Worm (Caenorhabditis elegans) whole organism, early embryonic: Measurements from ENCODE around the gene atg-2.

Experiments
- F13C5.2 ChIP-seq: sonication (generic microtip); optimal IDR thresholded peaks from 2 replicates; lab custom pipeline; 2017; ENCODE audit warnings: mild to moderate bottlenecking, missing genetic modification characterization, inconsistent platforms, missing compliant biosample characterization
- ama-1 ChIP-seq: fragments of 150-350 bp; optimal IDR thresholded peaks from 2 replicates; lab custom pipeline; 2014
- ets-7 ChIP-seq: sonication (generic microtip); optimal IDR thresholded peaks from 2 replicates; lab custom pipeline; 2016; ENCODE audit warnings: missing genotype, missing genetic modification characterization, missing compliant biosample characterization
- flt-1 ChIP-seq: fragments of 200-800 bp; sonication (Bioruptor generic); IDR thresholded peaks from 2 replicates; pipeline ENCODE4 v1.3.6; 2022; ENCODE audit warnings: missing genetic modification characterization, missing compliant biosample characterization
- hmbx-1 ChIP-seq: sonication (generic microtip); optimal IDR thresholded peaks from 2 replicates; lab custom pipeline; 2016; ENCODE audit warnings: mild to moderate bottlenecking, missing genetic modification characterization, missing compliant biosample characterization
- hnd-1 ChIP-seq: sonication (generic microtip); optimal IDR thresholded peaks from 2 replicates; lab custom pipeline; 2016; ENCODE audit warnings: missing genetic modification characterization, missing compliant biosample characterization
- pes-1 ChIP-seq: fragments of 200-800 bp; sonication (Bioruptor generic); IDR thresholded peaks from 2 replicates; pipeline ENCODE4 v1.3.6; 2022; ENCODE audit warnings: missing genetic modification reagents, missing genetic modification characterization, missing compliant biosample characterization
- scrt-1 ChIP-seq: fragments of 200-800 bp; sonication (Bioruptor generic); IDR thresholded peaks from 2 replicates; pipeline ENCODE4 v1.3.6; 2022; ENCODE audit warnings: missing genetic modification characterization, missing compliant biosample characterization
- tbx-11 ChIP-seq: fragments of 200-800 bp; sonication (Bioruptor generic); IDR thresholded peaks from 2 replicates; pipeline ENCODE4 v1.3.6; 2022; ENCODE audit warnings: missing genetic modification characterization, missing compliant biosample characterization
- tra-4 ChIP-seq: sonication (generic microtip); optimal IDR thresholded peaks from 2 replicates; lab custom pipeline; 2017; ENCODE audit warnings: missing genetic modification characterization, missing compliant biosample characterization

- TF ChIP-seq ama-1 = no peak
- TF ChIP-seq pes-1 = no peak
- TF ChIP-seq flt-1 (GFP tag; lab: Robert Waterston, UW) = no peak
- TF ChIP-seq tra-4 (tag; lab: Kevin White, UChicago) = no peak
- TF ChIP-seq F13C5.2 = no peak
- no peak for TF ChIP-seq hnd-1 (tag; lab: Kevin White, UChicago)
- no peak for TF ChIP-seq tbx-11
- TF ChIP-seq scrt-1 = no peak
- no peak for TF ChIP-seq ets-7 (tag; lab: Kevin White, UChicago)
- TF ChIP-seq hmbx-1 (tag; lab: Kevin White, UChicago) = no peak
These were observed at the start of gene atg-2 for ce11 chrX:6806463-6806862.
